Fruit fly (Drosophila melanogaster) whole organism, prepupa: ENCODE data around the gene CG4768.

Experiments
- CG6854 ChIP-seq: fragments of 200-800 bp; sonication (Bioruptor generic); optimal IDR thresholded peaks from 2 replicates; lab custom pipeline; 2017; ENCODE audit warnings: missing biosample characterization, mild to moderate bottlenecking, missing genetic modification characterization
- CG8632 ChIP-seq: fragments of 200-800 bp; sonication (Bioruptor generic); optimal IDR thresholded peaks from 3 replicates; lab custom pipeline; 2016; ENCODE audit warnings: missing biosample characterization, missing genetic modification characterization
- Eip75B ChIP-seq: fragments of 200-800 bp; sonication (Bioruptor generic); optimal IDR thresholded peaks from 3 replicates; lab custom pipeline; 2016; ENCODE audit warnings: missing biosample characterization, missing genetic modification characterization
- Met ChIP-seq: fragments of 200-800 bp; sonication (Bioruptor generic); optimal IDR thresholded peaks from 3 replicates; lab custom pipeline; 2016; ENCODE audit warnings: missing biosample characterization, missing genetic modification characterization
- Sox102F ChIP-seq: fragments of 200-800 bp; sonication (Bioruptor generic); optimal IDR thresholded peaks from 2 replicates; lab custom pipeline; 2016; ENCODE audit warnings: missing biosample characterization, mild to moderate bottlenecking, missing genetic modification characterization
- achi ChIP-seq: fragments of 200-800 bp; sonication (Bioruptor generic); optimal IDR thresholded peaks from 3 replicates; lab custom pipeline; 2016; ENCODE audit warnings: missing biosample characterization, missing genetic modification characterization
- dac ChIP-seq: fragments of 200-800 bp; sonication (Bioruptor generic); optimal IDR thresholded peaks from 2 replicates; lab custom pipeline; 2017; ENCODE audit warnings: missing biosample characterization, mild to moderate bottlenecking, missing genetic modification characterization
- eg ChIP-seq: fragments of 200-800 bp; sonication (Bioruptor generic); IDR thresholded peaks from 3 replicates; pipeline ENCODE4 v1.3.6; 2022; ENCODE audit warnings: missing biosample characterization, missing genetic modification characterization
- fd59A ChIP-seq: fragments of 200-800 bp; sonication (Bioruptor generic); optimal IDR thresholded peaks from 2 replicates; lab custom pipeline; 2017; ENCODE audit warnings: missing biosample characterization, mild to moderate bottlenecking, missing genetic modification characterization, missing genetic modification reagents
- fd85E ChIP-seq: fragments of 200-800 bp; sonication (Bioruptor generic); optimal IDR thresholded peaks from 3 replicates; lab custom pipeline; 2016; ENCODE audit warnings: missing biosample characterization, missing genetic modification characterization
- pdm3 ChIP-seq: fragments of 200-800 bp; sonication (Bioruptor generic); optimal IDR thresholded peaks from 3 replicates; lab custom pipeline; 2016; ENCODE audit warnings: missing biosample characterization, missing genetic modification characterization
- salr ChIP-seq, 2 experiments: fragments of 200-800 bp; sonication (Bioruptor generic); optimal IDR thresholded peaks; 3 replicates each; lab custom pipeline; 2016 to 2018; ENCODE audit warnings: missing biosample characterization in 2 of 2, missing genetic modification characterization in 2 of 2, mild to moderate bottlenecking in 1 of 2

- TF ChIP-seq Met (GFP tag; lab: Kevin White, UChicago): peak; percentile 10
- TF ChIP-seq fd85E: no peak
- no peak for TF ChIP-seq Sox102F (GFP tag; lab: Kevin White, UChicago)
- TF ChIP-seq eg: 0 out of 3 replicates have a peak, but pooled peaks have one; percentile 38
- peak; percentile 2 for TF ChIP-seq fd59A (GFP tag; lab: Kevin White, UChicago)
- TF ChIP-seq pdm3 (GFP tag; lab: Kevin White, UChicago): peak; percentile 50
- no peak for TF ChIP-seq CG6854
- peak; percentile 37 for TF ChIP-seq Eip75B (GFP tag; lab: Kevin White, UChicago)
- no peak for TF ChIP-seq dac (GFP tag; lab: Kevin White, UChicago)
- TF ChIP-seq salr (GFP tag; optimal IDR thresholded peaks at IDR 0.05; lab: Kevin White, UChicago): no peak
- TF ChIP-seq CG8632 (GFP tag; lab: Kevin White, UChicago): peak; percentile 30
- TF ChIP-seq achi: peak; percentile 47
Measured at dm6 chrX:16765809-16766208, 26.1 kb upstream of the CG4768 start.
